Worm (Caenorhabditis elegans): ENCODE measurements around the gene F09C6.16.

DNA sequence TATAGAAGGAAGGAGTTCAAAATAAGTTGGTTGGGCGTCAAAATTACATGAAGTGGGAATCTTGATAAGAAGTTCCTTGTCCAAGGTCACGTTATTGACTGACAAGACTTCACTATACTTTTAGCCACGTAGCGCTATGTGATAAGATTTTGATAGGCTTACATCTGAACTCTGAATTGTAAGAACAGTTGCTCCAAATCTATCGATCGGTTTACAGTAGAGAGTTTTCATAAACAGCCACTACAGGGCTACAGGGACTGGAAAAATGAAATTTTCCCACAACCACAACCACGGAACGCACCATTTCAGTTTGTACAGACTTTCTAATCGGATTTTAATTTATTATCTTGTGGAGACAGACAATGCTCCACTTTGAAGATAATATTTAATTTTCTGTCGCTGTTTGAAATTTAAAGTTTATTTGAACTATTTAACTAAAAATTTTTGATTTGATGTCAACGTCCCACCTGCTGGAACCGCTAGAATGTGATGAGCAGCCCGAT, 51.7 kb downstream of the F09C6.16 start, which contains the start of the genes clec-31 and clec-22:
- TF ChIP-seq T22C8.4 (GFP tag; IDR thresholded peaks at IDR 0.05) (no peak), ztf-23 (GFP tag; IDR thresholded peaks at IDR 0.05) (no peak), flt-1 (GFP tag; IDR thresholded peaks at IDR 0.05) (no peak), klf-2 (GFP tag; conservative IDR thresholded peaks at IDR 0.05) (no peak), tab-1 (GFP tag; IDR thresholded peaks at IDR 0.05) (no peak), ref-1 (GFP tag; conservative IDR thresholded peaks at IDR 0.05) (no peak), ztf-29 (GFP tag; IDR thresholded peaks at IDR 0.05) (no peak), cog-1 (tag; optimal IDR thresholded peaks at IDR 0.05) (no peak), med-1 (GFP tag; optimal IDR thresholded peaks at IDR 0.05; ENCODE audit: insufficient read depth) (no peak)
